Fruit fly (Drosophila melanogaster) whole organism, embryonic: ENCODE data around the gene Rbcn-3B.

Experiments used
- Bdp1 ChIP-seq: fragments of 200-800 bp; sonication (Bioruptor generic); optimal IDR thresholded peaks from 3 replicates; lab custom pipeline; 2016; ENCODE audit warnings: missing biosample characterization, missing genetic modification characterization
- CG10209 ChIP-seq: fragments of 200-800 bp; sonication (Bioruptor generic); optimal IDR thresholded peaks from 3 replicates; lab custom pipeline; 2017; ENCODE audit warnings: missing biosample characterization, mild to moderate bottlenecking, missing genetic modification characterization, missing genetic modification reagents
- CG11723 ChIP-seq: fragments of 200-800 bp; sonication (Bioruptor generic); optimal IDR thresholded peaks from 2 replicates; lab custom pipeline; 2017; ENCODE audit warnings: missing biosample characterization, mild to moderate bottlenecking, missing genetic modification characterization
- CG12659 ChIP-seq: fragments of 200-800 bp; sonication (Bioruptor generic); optimal IDR thresholded peaks from 3 replicates; lab custom pipeline; 2017; ENCODE audit warnings: mild to moderate bottlenecking, missing biosample characterization, missing genetic modification reagents, missing genetic modification characterization
- CG15696 ChIP-seq: fragments of 200-800 bp; sonication (Bioruptor generic); optimal IDR thresholded peaks from 2 replicates; lab custom pipeline; 2019; ENCODE audit warnings: missing biosample characterization, mild to moderate bottlenecking, missing genetic modification characterization, moderate library complexity
- CG2129 ChIP-seq: fragments of 200-800 bp; sonication (Bioruptor generic); IDR thresholded peaks from 2 replicates; pipeline ENCODE4 v1.3.6; 2022; ENCODE audit warnings: missing biosample characterization, missing genetic modification characterization; ENCODE audit not compliant: partially characterized antibody
- CG3163 ChIP-seq: fragments of 200-800 bp; sonication (Bioruptor generic); optimal IDR thresholded peaks from 3 replicates; lab custom pipeline; 2016; ENCODE audit warnings: missing biosample characterization, missing genetic modification characterization
- CG32767 ChIP-seq: fragments of 200-800 bp; sonication (Bioruptor generic); IDR thresholded peaks from 2 replicates; pipeline ENCODE4 v1.3.6; 2022; ENCODE audit warnings: missing biosample characterization, missing genetic modification characterization
- CG4282 ChIP-seq: fragments of 200-800 bp; sonication (Bioruptor generic); optimal IDR thresholded peaks from 2 replicates; lab custom pipeline; 2016; ENCODE audit warnings: missing biosample characterization, missing genetic modification characterization
- CG4404 ChIP-seq: fragments of 200-800 bp; sonication (Bioruptor generic); IDR thresholded peaks from 2 replicates; pipeline ENCODE4 v1.3.6; 2022; ENCODE audit warnings: missing biosample characterization, missing genetic modification characterization
- CG6254 ChIP-seq: fragments of 200-800 bp; sonication (Bioruptor generic); optimal IDR thresholded peaks from 3 replicates; lab custom pipeline; 2017; ENCODE audit warnings: mild to moderate bottlenecking, missing biosample characterization, missing genetic modification reagents, missing genetic modification characterization
- CG6765 ChIP-seq: fragments of 200-800 bp; sonication (Bioruptor generic); optimal IDR thresholded peaks from 3 replicates; lab custom pipeline; 2017; ENCODE audit warnings: missing biosample characterization, mild to moderate bottlenecking, missing genetic modification characterization
- CG6854 ChIP-seq: fragments of 200-800 bp; sonication (Bioruptor generic); optimal IDR thresholded peaks from 3 replicates; lab custom pipeline; 2017; ENCODE audit warnings: missing biosample characterization, mild to moderate bottlenecking, missing genetic modification characterization
- CG7271 ChIP-seq: fragments of 200-800 bp; sonication (Bioruptor generic); optimal IDR thresholded peaks from 2 replicates; lab custom pipeline; 2018; ENCODE audit warnings: missing biosample characterization, mild to moderate bottlenecking, missing genetic modification characterization, moderate library complexity
- CG9437 ChIP-seq: fragments of 200-800 bp; sonication (Bioruptor generic); optimal IDR thresholded peaks from 2 replicates; lab custom pipeline; 2018; ENCODE audit warnings: missing biosample characterization, mild to moderate bottlenecking, missing genetic modification characterization
- CG9727 ChIP-seq: fragments of 200-800 bp; sonication (Bioruptor generic); optimal IDR thresholded peaks from 3 replicates; lab custom pipeline; 2017; ENCODE audit warnings: missing biosample characterization, mild to moderate bottlenecking, missing genetic modification characterization
- CrebB ChIP-seq: fragments of 200-800 bp; sonication (Bioruptor generic); optimal IDR thresholded peaks from 3 replicates; lab custom pipeline; 2018; ENCODE audit warnings: missing biosample characterization, mild to moderate bottlenecking, missing genetic modification characterization
- Deaf1 ChIP-seq: fragments of 200-800 bp; optimal IDR thresholded peaks from 3 replicates; lab custom pipeline; 2019; ENCODE audit warnings: missing biosample characterization, mild to moderate bottlenecking, missing genetic modification characterization, moderate library complexity
- Dek ChIP-seq: fragments of 200-800 bp; sonication (Bioruptor generic); optimal IDR thresholded peaks from 3 replicates; lab custom pipeline; 2019; ENCODE audit warnings: missing biosample characterization, mild to moderate bottlenecking, missing genetic modification characterization, moderate library complexity
- Doc2 ChIP-seq: fragments of 200-800 bp; sonication (Bioruptor generic); IDR thresholded peaks from 2 replicates; pipeline ENCODE4 v1.3.6; 2022; ENCODE audit warnings: missing biosample characterization, missing genetic modification characterization
- HLHmδ ChIP-seq: fragments of 200-800 bp; sonication (Bioruptor generic); optimal IDR thresholded peaks from 2 replicates; lab custom pipeline; 2018; ENCODE audit warnings: missing biosample characterization, mild to moderate bottlenecking, missing genetic modification characterization, moderate library complexity
- Myb ChIP-seq: fragments of 200-800 bp; sonication (Bioruptor generic); optimal IDR thresholded peaks from 2 replicates; lab custom pipeline; 2016; ENCODE audit warnings: missing biosample characterization, missing genetic modification characterization
- NfI ChIP-seq: fragments of 200-800 bp; sonication (Bioruptor generic); optimal IDR thresholded peaks from 3 replicates; lab custom pipeline; 2018; ENCODE audit warnings: missing biosample characterization, mild to moderate bottlenecking, missing genetic modification characterization, moderate library complexity
- ap ChIP-seq: fragments of 200-800 bp; sonication (Bioruptor generic); IDR thresholded peaks from 2 replicates; pipeline ENCODE4 v1.3.6; 2022; ENCODE audit warnings: missing biosample characterization, missing genetic modification characterization
- ato ChIP-seq: fragments of 200-800 bp; sonication (Bioruptor generic); IDR thresholded peaks from 2 replicates; pipeline ENCODE4 v1.3.6; 2022; ENCODE audit warnings: missing biosample characterization, missing genetic modification characterization; ENCODE audit not compliant: partially characterized antibody
- bbx ChIP-seq: fragments of 200-800 bp; sonication (Bioruptor generic); IDR thresholded peaks from 2 replicates; pipeline ENCODE4 v1.3.6; 2022; ENCODE audit warnings: missing biosample characterization, missing genetic modification characterization; ENCODE audit not compliant: partially characterized antibody
- bowl ChIP-seq: fragments of 200-800 bp; sonication (Bioruptor generic); IDR thresholded peaks from 2 replicates; pipeline ENCODE4 v1.3.6; 2022; ENCODE audit warnings: missing biosample characterization, missing genetic modification characterization
- btn ChIP-seq: fragments of 200-800 bp; sonication (Bioruptor generic); optimal IDR thresholded peaks from 2 replicates; lab custom pipeline; 2016; ENCODE audit warnings: missing biosample characterization, missing genetic modification characterization
- cg ChIP-seq: fragments of 200-800 bp; sonication (Bioruptor generic); optimal IDR thresholded peaks from 3 replicates; lab custom pipeline; 2019; ENCODE audit warnings: missing biosample characterization, mild to moderate bottlenecking, missing genetic modification characterization, moderate library complexity
- disco-r ChIP-seq: fragments of 200-800 bp; sonication (Bioruptor generic); optimal IDR thresholded peaks from 2 replicates; lab custom pipeline; 2016; ENCODE audit warnings: missing biosample characterization, missing genetic modification characterization
- en ChIP-seq: fragments of 200-800 bp; sonication (Bioruptor generic); optimal IDR thresholded peaks from 2 replicates; lab custom pipeline; 2016; ENCODE audit warnings: missing biosample characterization, missing genetic modification characterization
- gem ChIP-seq: fragments of 200-800 bp; sonication (Bioruptor generic); optimal IDR thresholded peaks from 2 replicates; lab custom pipeline; 2019; ENCODE audit warnings: missing biosample characterization, mild to moderate bottlenecking, missing genetic modification characterization, moderate library complexity
- kay ChIP-seq: fragments of 200-800 bp; sonication (Bioruptor generic); optimal IDR thresholded peaks from 2 replicates; lab custom pipeline; 2016; ENCODE audit warnings: missing biosample characterization, missing genetic modification characterization
- klu ChIP-seq: fragments of 200-800 bp; sonication (Bioruptor generic); IDR thresholded peaks from 2 replicates; pipeline ENCODE4 v1.3.6; 2022; ENCODE audit warnings: missing biosample characterization, missing genetic modification characterization
- lbe ChIP-seq: fragments of 200-800 bp; sonication (Bioruptor generic); optimal IDR thresholded peaks from 2 replicates; lab custom pipeline; 2016; ENCODE audit warnings: missing biosample characterization, mild to moderate bottlenecking, missing genetic modification characterization
- lilli ChIP-seq: fragments of 200-800 bp; sonication (Bioruptor generic); optimal IDR thresholded peaks from 3 replicates; lab custom pipeline; 2016; ENCODE audit warnings: missing biosample characterization, missing genetic modification characterization
- lmd ChIP-seq: fragments of 200-800 bp; sonication (Bioruptor generic); IDR thresholded peaks from 2 replicates; pipeline ENCODE4 v1.3.6; 2022; ENCODE audit warnings: missing biosample characterization, missing genetic modification characterization
- luna ChIP-seq: fragments of 200-800 bp; sonication (Bioruptor generic); optimal IDR thresholded peaks from 2 replicates; lab custom pipeline; 2016; ENCODE audit warnings: missing biosample characterization, missing genetic modification characterization
- mirr ChIP-seq: fragments of 200-800 bp; sonication (Bioruptor generic); optimal IDR thresholded peaks from 3 replicates; lab custom pipeline; 2018; ENCODE audit warnings: missing biosample characterization, mild to moderate bottlenecking, missing genetic modification characterization
- otp ChIP-seq: fragments of 200-800 bp; sonication (Bioruptor generic); IDR thresholded peaks from 3 replicates; pipeline ENCODE4, ENCODE4 v1.3.6; 2022; ENCODE audit warnings: missing biosample characterization, missing genetic modification characterization
- phol ChIP-seq: fragments of 200-800 bp; sonication (Bioruptor generic); optimal IDR thresholded peaks from 3 replicates; lab custom pipeline; 2018; ENCODE audit warnings: missing biosample characterization, mild to moderate bottlenecking, missing genetic modification characterization, moderate library complexity
- prd ChIP-seq, 3 experiments: fragments of >200 bp in 2 of 3; fragments of 200-800 bp in 1 of 3; sonication (Bioruptor generic) in 1 of 3; optimal IDR thresholded peaks in 2 of 3; IDR thresholded peaks in 1 of 3; 2 replicates in 2 of 3; 3 replicates in 1 of 3; pipeline versions ENCODE4 v1.3.6 to Lab custom; 2017 to 2022; ENCODE audit warnings: missing biosample characterization in 1 of 3, missing genetic modification characterization in 1 of 3
- slou ChIP-seq: fragments of 200-800 bp; sonication (Bioruptor generic); optimal IDR thresholded peaks from 3 replicates; lab custom pipeline; 2016; ENCODE audit warnings: missing biosample characterization, missing genetic modification characterization
- so ChIP-seq: fragments of 200-800 bp; sonication (Bioruptor generic); IDR thresholded peaks from 3 replicates; pipeline ENCODE4 v1.3.6; 2022; ENCODE audit warnings: missing biosample characterization, missing genetic modification characterization
- sr ChIP-seq: fragments of 200-800 bp; sonication (Bioruptor generic); IDR thresholded peaks from 3 replicates; pipeline ENCODE4 v1.3.6; 2022; ENCODE audit warnings: missing biosample characterization, missing genetic modification characterization
- ssp ChIP-seq: fragments of 200-800 bp; sonication (Bioruptor generic); IDR thresholded peaks from 2 replicates; pipeline ENCODE4 v1.3.6; 2022; ENCODE audit warnings: missing biosample characterization, missing genetic modification characterization
- tap ChIP-seq: fragments of 200-800 bp; optimal IDR thresholded peaks from 3 replicates; lab custom pipeline; 2019; ENCODE audit warnings: missing biosample characterization, mild to moderate bottlenecking, missing genetic modification characterization, moderate library complexity
- tll ChIP-seq, 2 experiments: fragments of 200-800 bp in 1 of 2; fragments of >200 bp in 1 of 2; sonication (Bioruptor generic) in 1 of 2; optimal IDR thresholded peaks; 2 replicates each; lab custom pipeline; 2017 to 2019; ENCODE audit warnings: missing biosample characterization in 2 of 2, missing genetic modification characterization in 2 of 2, mild to moderate bottlenecking in 1 of 2, moderate library complexity in 1 of 2

Gene Rbcn-3B

dm6 chrX:1943337-1944244 is 34.9 kb downstream of the Rbcn-3B start (continued):
- TF ChIP-seq Bdp1 (GFP tag; lab: Kevin White, UChicago) (no peak), Doc2 (no peak), CG15696 (tag; lab: Kevin White, UChicago) (peak; percentile 44), otp (GFP tag; lab: Robert Waterston, UW) (no peak), prd (optimal IDR thresholded peaks at IDR 0.05; lab: Kevin White, UChicago) (no peak), prd (GFP tag; IDR thresholded peaks at IDR 0.05; lab: Robert Waterston, UW) (peak; percentile 67; the same call in 2 of the 3 replicates), disco-r (GFP tag; lab: Kevin White, UChicago) (peak; percentile 55), CG7271 (tag; lab: Kevin White, UChicago) (no peak), CG12659 (peak; percentile 36), kay (GFP tag; lab: Kevin White, UChicago) (peak; percentile 37), lbe (peak; percentile 65), CG6854 (GFP tag; lab: Kevin White, UChicago) (peak; percentile 33), tll (GFP tag; optimal IDR thresholded peaks at IDR 0.05; lab: Kevin White, UChicago) (no peak), lilli (GFP tag; lab: Kevin White, UChicago) (peak; percentile 76), HLHmδ (GFP tag; lab: Kevin White, UChicago) (no peak), en (GFP tag; lab: Kevin White, UChicago) (peak; percentile 53), cg (peak; percentile 89), Dek (peak; percentile 68), klu (GFP tag; lab: Robert Waterston, UW) (peak; percentile 44; the same call in 1 of the 2 replicates), slou (peak; percentile 24), btn (GFP tag; lab: Kevin White, UChicago) (peak; percentile 27), mirr (GFP tag; lab: Kevin White, UChicago) (no peak), CG32767 (no peak), CG6765 (peak; percentile 24), CG10209 (peak; percentile 71), tap (tag; lab: Kevin White, UChicago) (peak; percentile 33), ap (GFP tag; lab: Robert Waterston, UW) (no peak), gem (tag; lab: Kevin White, UChicago) (peak; percentile 89), NfI (GFP tag; lab: Kevin White, UChicago) (peak; percentile 76), CG2129 (no peak), bbx (GFP tag; lab: Robert Waterston, UW) (no peak), CG3163 (GFP tag; lab: Kevin White, UChicago) (peak; percentile 93), Deaf1 (peak; percentile 44), luna (no peak), CG11723 (GFP tag; lab: Kevin White, UChicago) (peak; percentile 50), CG9727 (GFP tag; lab: Kevin White, UChicago) (peak; percentile 72), bowl (GFP tag; lab: Robert Waterston, UW) (no peak), lmd (peak; percentile 68), CG4404 (GFP tag; lab: Robert Waterston, UW) (no peak), sr (GFP tag; lab: Robert Waterston, UW) (no peak), CrebB (peak; percentile 34), ato (no peak), Myb (GFP tag; lab: Kevin White, UChicago) (peak; percentile 29), CG9437 (GFP tag; lab: Kevin White, UChicago) (peak; percentile 67), so (0 out of 3 replicates have a peak, but pooled peaks have one; percentile 39), phol (tag; lab: Kevin White, UChicago) (peak; percentile 87), CG4282 (no peak), ssp (GFP tag; lab: Robert Waterston, UW) (peak; percentile 14; the same call in 1 of the 2 replicates), CG6254 (GFP tag; lab: Kevin White, UChicago) (peak; percentile 48)
